Fruit fly (Drosophila melanogaster) whole organism, embryonic: ENCODE measurements around the gene Oatp74D.

Experiments
- CG10267 ChIP-seq: fragments of 200-800 bp; sonication (Bioruptor generic); optimal IDR thresholded peaks from 2 replicates; lab custom pipeline; 2018; ENCODE audit warnings: missing biosample characterization, mild to moderate bottlenecking, missing genetic modification characterization, moderate library complexity
- CG12391 ChIP-seq: fragments of 200-800 bp; sonication (Bioruptor generic); optimal IDR thresholded peaks from 3 replicates; lab custom pipeline; 2018; ENCODE audit warnings: missing biosample characterization, mild to moderate bottlenecking, missing genetic modification characterization, moderate library complexity
- CG1603 ChIP-seq: fragments of 200-800 bp; sonication (Bioruptor generic); optimal IDR thresholded peaks from 2 replicates; lab custom pipeline; 2019; ENCODE audit warnings: missing biosample characterization, mild to moderate bottlenecking, missing genetic modification characterization, moderate library complexity
- CG16779 ChIP-seq: fragments of 200-800 bp; sonication (Bioruptor generic); IDR thresholded peaks from 2 replicates; pipeline ENCODE4 v1.3.6; 2022; ENCODE audit warnings: missing biosample characterization, missing genetic modification characterization
- CG17328 ChIP-seq: fragments of 200-800 bp; sonication (Bioruptor generic); IDR thresholded peaks from 2 replicates; pipeline ENCODE4 v1.3.6; 2022; ENCODE audit warnings: missing biosample characterization, missing genetic modification characterization
- CG17359 ChIP-seq: fragments of 200-800 bp; sonication (Bioruptor generic); optimal IDR thresholded peaks from 3 replicates; lab custom pipeline; 2018; ENCODE audit warnings: missing biosample characterization, mild to moderate bottlenecking, missing genetic modification characterization, moderate library complexity
- CG17361 ChIP-seq: fragments of 200-800 bp; sonication (Bioruptor generic); IDR thresholded peaks from 3 replicates; pipeline ENCODE4 v1.3.6; 2022; ENCODE audit warnings: missing biosample characterization, missing genetic modification characterization
- CG17829 ChIP-seq: fragments of 200-800 bp; optimal IDR thresholded peaks from 2 replicates; lab custom pipeline; 2019; ENCODE audit warnings: missing biosample characterization, mild to moderate bottlenecking, missing genetic modification characterization, moderate library complexity
- CG2712 ChIP-seq: fragments of 200-800 bp; optimal IDR thresholded peaks from 3 replicates; lab custom pipeline; 2019; ENCODE audit warnings: missing biosample characterization, mild to moderate bottlenecking, missing genetic modification characterization, moderate library complexity
- CG30403 ChIP-seq: fragments of 200-800 bp; sonication (Bioruptor generic); optimal IDR thresholded peaks from 3 replicates; lab custom pipeline; 2016; ENCODE audit warnings: missing biosample characterization, missing genetic modification characterization
- CG4854 ChIP-seq: fragments of 200-800 bp; sonication (Bioruptor generic); optimal IDR thresholded peaks from 2 replicates; lab custom pipeline; 2016; ENCODE audit warnings: missing biosample characterization, missing genetic modification characterization, inconsistent platforms
- CG6272 ChIP-seq: fragments of 200-800 bp; sonication (Bioruptor generic); IDR thresholded peaks from 2 replicates; pipeline ENCODE4 v1.3.6; 2022; ENCODE audit warnings: missing biosample characterization, missing genetic modification characterization
- CG7271 ChIP-seq: fragments of 200-800 bp; sonication (Bioruptor generic); optimal IDR thresholded peaks from 2 replicates; lab custom pipeline; 2018; ENCODE audit warnings: missing biosample characterization, mild to moderate bottlenecking, missing genetic modification characterization, moderate library complexity
- CG7839 ChIP-seq: fragments of 200-800 bp; sonication (Bioruptor generic); optimal IDR thresholded peaks from 3 replicates; lab custom pipeline; 2018; ENCODE audit warnings: missing biosample characterization, mild to moderate bottlenecking, missing genetic modification characterization, moderate library complexity
- CG7987 ChIP-seq: fragments of 200-800 bp; sonication (Bioruptor generic); optimal IDR thresholded peaks from 2 replicates; lab custom pipeline; 2018; ENCODE audit warnings: missing biosample characterization, mild to moderate bottlenecking, missing genetic modification characterization, moderate library complexity
- CG8281 ChIP-seq: fragments of 200-800 bp; sonication (Bioruptor generic); optimal IDR thresholded peaks from 2 replicates; lab custom pipeline; 2018; ENCODE audit warnings: missing biosample characterization, mild to moderate bottlenecking, missing genetic modification characterization, moderate library complexity
- CG9932 ChIP-seq: fragments of 200-800 bp; sonication (Bioruptor generic); IDR thresholded peaks from 2 replicates; pipeline ENCODE4 v1.3.6; 2022; ENCODE audit warnings: missing biosample characterization, missing genetic modification characterization
- CHES-1-like ChIP-seq: fragments of 200-800 bp; sonication (Bioruptor generic); optimal IDR thresholded peaks from 2 replicates; lab custom pipeline; 2016; ENCODE audit warnings: missing biosample characterization, missing genetic modification characterization
- H15 ChIP-seq: fragments of 200-800 bp; sonication (Bioruptor generic); IDR thresholded peaks from 3 replicates; pipeline ENCODE4 v1.3.6; 2022; ENCODE audit warnings: missing biosample characterization, missing genetic modification characterization
- MTF-1 ChIP-seq: fragments of 200-800 bp; sonication (Bioruptor generic); optimal IDR thresholded peaks from 2 replicates; lab custom pipeline; 2018; ENCODE audit warnings: missing biosample characterization, mild to moderate bottlenecking, missing genetic modification characterization, borderline replicate concordance
- Mrtf ChIP-seq: fragments of 200-800 bp; sonication (Bioruptor generic); IDR thresholded peaks from 3 replicates; pipeline ENCODE4 v1.3.6; 2022; ENCODE audit warnings: missing biosample characterization, missing genetic modification characterization
- Nf-YC ChIP-seq: fragments of 200-800 bp; optimal IDR thresholded peaks from 3 replicates; lab custom pipeline; 2019; ENCODE audit warnings: missing biosample characterization, mild to moderate bottlenecking, missing genetic modification characterization, moderate library complexity
- Opbp ChIP-seq: fragments of 200-800 bp; sonication (Bioruptor generic); IDR thresholded peaks from 3 replicates; pipeline ENCODE4 v1.3.6; 2022; ENCODE audit warnings: missing biosample characterization, missing genetic modification characterization; ENCODE audit not compliant: partially characterized antibody
- Side ChIP-seq: fragments of 200-800 bp; sonication (Bioruptor generic); optimal IDR thresholded peaks from 2 replicates; lab custom pipeline; 2016; ENCODE audit warnings: missing biosample characterization, missing genetic modification characterization
- Spps ChIP-seq: fragments of 200-800 bp; sonication (Bioruptor generic); optimal IDR thresholded peaks from 2 replicates; lab custom pipeline; 2018; ENCODE audit warnings: missing biosample characterization, mild to moderate bottlenecking, missing genetic modification characterization
- ara ChIP-seq: fragments of 200-800 bp; sonication (Bioruptor generic); IDR thresholded peaks from 2 replicates; pipeline ENCODE4 v1.3.6; 2022; ENCODE audit warnings: missing biosample characterization, missing genetic modification characterization
- az2 ChIP-seq: fragments of 200-800 bp; sonication (Bioruptor generic); optimal IDR thresholded peaks from 3 replicates; lab custom pipeline; 2016; ENCODE audit warnings: missing biosample characterization, missing genetic modification characterization
- chinmo ChIP-seq: fragments of 200-800 bp; sonication (Bioruptor generic); IDR thresholded peaks from 4 replicates; pipeline ENCODE4 v1.3.6; 2022; ENCODE audit warnings: missing biosample characterization, missing genetic modification characterization; ENCODE audit not compliant: partially characterized antibody
- corto ChIP-seq: fragments of 200-800 bp; sonication (Bioruptor generic); optimal IDR thresholded peaks from 2 replicates; lab custom pipeline; 2016; ENCODE audit warnings: missing biosample characterization, mild to moderate bottlenecking, missing genetic modification characterization, moderate library complexity
- gfzf ChIP-seq: fragments of 200-800 bp; sonication (Bioruptor generic); optimal IDR thresholded peaks from 2 replicates; lab custom pipeline; 2016; ENCODE audit warnings: missing biosample characterization, mild to moderate bottlenecking, missing genetic modification characterization, moderate library complexity
- grau ChIP-seq: fragments of 200-800 bp; optimal IDR thresholded peaks from 3 replicates; lab custom pipeline; 2019; ENCODE audit warnings: missing biosample characterization, mild to moderate bottlenecking, missing genetic modification characterization, moderate library complexity
- grn ChIP-seq: fragments of 200-800 bp; sonication (Bioruptor generic); optimal IDR thresholded peaks from 3 replicates; lab custom pipeline; 2017; ENCODE audit warnings: missing biosample characterization, missing genetic modification characterization
- hbn ChIP-seq: fragments of 200-800 bp; sonication (Bioruptor generic); IDR thresholded peaks from 2 replicates; pipeline ENCODE4 v1.3.6; 2022; ENCODE audit warnings: missing biosample characterization, missing genetic modification characterization; ENCODE audit not compliant: partially characterized antibody
- her ChIP-seq: fragments of 200-800 bp; sonication (Bioruptor generic); optimal IDR thresholded peaks from 2 replicates; lab custom pipeline; 2016; ENCODE audit warnings: missing biosample characterization, missing genetic modification characterization
- insv ChIP-seq, 2 experiments: fragments of 200-800 bp; sonication (Bioruptor generic); optimal IDR thresholded peaks; 3 replicates each; lab custom pipeline; 2016 to 2018; ENCODE audit warnings: missing biosample characterization in 2 of 2, missing genetic modification characterization in 2 of 2
- jumu ChIP-seq: fragments of 200-800 bp; sonication (Bioruptor generic); optimal IDR thresholded peaks from 3 replicates; lab custom pipeline; 2016; ENCODE audit warnings: missing biosample characterization, missing genetic modification characterization
- kay ChIP-seq: fragments of 200-800 bp; sonication (Bioruptor generic); optimal IDR thresholded peaks from 2 replicates; lab custom pipeline; 2016; ENCODE audit warnings: missing biosample characterization, missing genetic modification characterization
- pho ChIP-seq: fragments of 200-800 bp; sonication (Bioruptor generic); optimal IDR thresholded peaks from 2 replicates; lab custom pipeline; 2016; ENCODE audit warnings: missing biosample characterization, missing genetic modification characterization
- pros ChIP-seq: fragments of 200-800 bp; sonication (Bioruptor generic); optimal IDR thresholded peaks from 3 replicates; lab custom pipeline; 2019; ENCODE audit warnings: missing biosample characterization, mild to moderate bottlenecking, missing genetic modification characterization, moderate library complexity
- ranshi ChIP-seq: fragments of 200-800 bp; sonication (Bioruptor generic); IDR thresholded peaks from 2 replicates; pipeline ENCODE4 v1.3.6; 2022; ENCODE audit warnings: missing biosample characterization, missing genetic modification characterization
- row ChIP-seq: fragments of 200-800 bp; sonication (Bioruptor generic); IDR thresholded peaks from 3 replicates; pipeline ENCODE4 v1.3.6; 2022; ENCODE audit warnings: missing biosample characterization, missing genetic modification characterization
- sc ChIP-seq, 3 experiments: fragments of >200 bp in 2 of 3; fragments of 200-800 bp in 1 of 3; sonication (Bioruptor generic) in 1 of 3; optimal IDR thresholded peaks; 2 replicates in 2 of 3; 3 replicates in 1 of 3; lab custom pipeline; 2017; ENCODE audit warnings: mild to moderate bottlenecking in 1 of 3, missing biosample characterization in 1 of 3, missing genetic modification characterization in 1 of 3, missing genetic modification reagents in 1 of 3
- sens ChIP-seq: fragments of 200-800 bp; sonication (Bioruptor generic); peaks from one replicate; lab custom pipeline; 2016; ENCODE audit warnings: missing biosample characterization, missing genetic modification characterization
- shn ChIP-seq: fragments of 200-800 bp; sonication (Bioruptor generic); optimal IDR thresholded peaks from 3 replicates; lab custom pipeline; 2016; ENCODE audit warnings: missing biosample characterization, missing genetic modification characterization
- slbo ChIP-seq: fragments of 200-800 bp; sonication (Bioruptor generic); IDR thresholded peaks from 2 replicates; pipeline ENCODE4 v1.3.6; 2022; ENCODE audit warnings: missing biosample characterization, missing genetic modification characterization
- tio ChIP-seq: fragments of 200-800 bp; sonication (Bioruptor generic); optimal IDR thresholded peaks from 2 replicates; lab custom pipeline; 2017; ENCODE audit warnings: missing biosample characterization, missing genetic modification characterization, inconsistent platforms
- trem ChIP-seq: fragments of 200-800 bp; optimal IDR thresholded peaks from 3 replicates; lab custom pipeline; 2019; ENCODE audit warnings: missing biosample characterization, mild to moderate bottlenecking, missing genetic modification characterization, moderate library complexity
- vnd ChIP-seq: fragments of 200-800 bp; sonication (Bioruptor generic); IDR thresholded peaks from 3 replicates; pipeline ENCODE4 v1.3.6; 2022; ENCODE audit warnings: missing biosample characterization, missing genetic modification characterization; ENCODE audit not compliant: partially characterized antibody
- zen ChIP-seq: fragments of 200-800 bp; sonication (Bioruptor generic); optimal IDR thresholded peaks from 3 replicates; lab custom pipeline; 2018; ENCODE audit warnings: missing biosample characterization, mild to moderate bottlenecking, missing genetic modification characterization, moderate library complexity

The Oatp74D gene

DNA sequence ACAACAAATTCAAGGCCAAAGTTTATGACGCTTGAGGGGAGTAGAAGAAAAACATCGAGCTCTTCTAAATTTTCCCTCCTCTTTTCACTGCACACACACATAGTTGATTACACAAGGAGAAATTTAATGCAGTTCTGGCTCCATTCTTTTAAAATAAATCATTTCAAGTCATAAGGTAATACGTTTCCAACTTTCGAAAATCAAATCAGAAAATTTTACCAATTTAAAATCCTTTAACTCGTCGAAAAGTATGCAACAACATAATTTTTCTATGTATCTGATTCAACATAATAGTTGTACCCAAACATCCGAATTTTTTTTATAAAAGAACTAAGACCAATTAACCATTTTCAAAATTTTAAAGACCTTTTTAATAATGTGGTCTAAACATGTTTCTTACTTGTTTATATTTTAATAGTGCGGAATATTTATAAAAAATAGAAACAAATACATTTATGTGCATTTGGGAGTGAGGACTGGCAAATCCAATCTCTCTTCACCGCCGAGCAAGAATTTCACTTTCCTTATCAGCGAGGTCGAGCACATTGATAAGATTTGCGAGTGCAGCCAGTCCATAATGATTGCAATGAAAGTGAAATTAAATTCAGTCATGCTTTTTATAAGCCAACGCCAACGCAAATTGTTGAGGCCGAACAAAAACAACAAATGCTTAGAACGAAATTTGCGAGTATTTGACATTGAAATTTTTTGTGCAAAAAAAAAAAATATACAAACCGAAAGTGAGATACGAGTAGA, 19.3 kb downstream of the Oatp74D start (continued):
- no peak for TF ChIP-seq sc (optimal IDR thresholded peaks at IDR 0.05; lab: Kevin White, UChicago)
- TF ChIP-seq sc (GFP tag; optimal IDR thresholded peaks at IDR 0.05; lab: Kevin White, UChicago), result no peak
- TF ChIP-seq CHES-1-like, result no peak
- TF ChIP-seq Opbp (GFP tag; lab: Robert Waterston, UW), result no peak
- TF ChIP-seq tio (GFP tag; lab: Kevin White, UChicago), result peak; percentile 23
- TF ChIP-seq CG10267, result no peak
- TF ChIP-seq MTF-1, result no peak
- TF ChIP-seq gfzf (GFP tag; lab: Kevin White, UChicago), result no peak
- no peak for TF ChIP-seq CG4854
- no peak for TF ChIP-seq zen (tag; lab: Kevin White, UChicago)
- no peak for TF ChIP-seq grn (GFP tag; lab: Kevin White, UChicago)
- TF ChIP-seq CG9932 (GFP tag; lab: Robert Waterston, UW), result 0 out of 2 replicates have a peak, but pooled peaks have one; percentile 5
- TF ChIP-seq pros (GFP tag; lab: Kevin White, UChicago), result no peak
- TF ChIP-seq row (GFP tag; lab: Robert Waterston, UW), result peak; percentile 21; the same call in 1 of the 3 replicates
- TF ChIP-seq CG30403, result no peak
- TF ChIP-seq CG8281 (tag; lab: Kevin White, UChicago), result no peak
- no peak for TF ChIP-seq CG7987 (GFP tag; lab: Kevin White, UChicago)
- peak; percentile 25; the same call in 1 of the 2 replicates for TF ChIP-seq slbo (GFP tag; lab: Robert Waterston, UW)
- TF ChIP-seq corto (GFP tag; lab: Kevin White, UChicago), result peak; percentile 42
- no peak for TF ChIP-seq ara
- TF ChIP-seq shn (GFP tag; lab: Kevin White, UChicago), result no peak
- no peak for TF ChIP-seq CG7271 (tag; lab: Kevin White, UChicago)
- TF ChIP-seq Spps (tag; lab: Kevin White, UChicago), result no peak
- no peak for TF ChIP-seq CG1603 (tag; lab: Kevin White, UChicago)
- TF ChIP-seq CG17328 (GFP tag; lab: Robert Waterston, UW), result 0 out of 2 replicates have a peak, but pooled peaks have one; percentile 23
- no peak for TF ChIP-seq pho (GFP tag; lab: Kevin White, UChicago)
- TF ChIP-seq jumu (GFP tag; lab: Kevin White, UChicago), result no peak
- peak; percentile 10 for TF ChIP-seq CG17359 (tag; lab: Kevin White, UChicago)
- no peak for TF ChIP-seq Mrtf
- no peak for TF ChIP-seq hbn (GFP tag; lab: Robert Waterston, UW)
- TF ChIP-seq CG2712 (tag; lab: Kevin White, UChicago), result peak; percentile 17
- 0 out of 4 replicates have a peak, but pooled peaks have one; percentile 21 for TF ChIP-seq chinmo (GFP tag; lab: Robert Waterston, UW)
- TF ChIP-seq vnd (GFP tag; lab: Robert Waterston, UW), result no peak
- no peak for TF ChIP-seq CG16779 (GFP tag; lab: Robert Waterston, UW)
- no peak for TF ChIP-seq H15 (GFP tag; lab: Robert Waterston, UW)
- peak; percentile 5 for TF ChIP-seq az2 (GFP tag; lab: Kevin White, UChicago)
- TF ChIP-seq Side (GFP tag; lab: Kevin White, UChicago), result no peak
- TF ChIP-seq CG7839, result no peak
- peak in 1 of 2 experiments; percentile 15 for TF ChIP-seq insv (GFP tag; optimal IDR thresholded peaks at IDR 0.05; lab: Kevin White, UChicago)
- TF ChIP-seq kay, result no peak
- TF ChIP-seq Nf-YC (tag; lab: Kevin White, UChicago), result no peak
- TF ChIP-seq CG6272 (GFP tag; lab: Robert Waterston, UW), result no peak
- TF ChIP-seq grau (tag; lab: Kevin White, UChicago), result peak; percentile 14
- TF ChIP-seq trem (tag; lab: Kevin White, UChicago), result no peak
- TF ChIP-seq CG12391 (tag; lab: Kevin White, UChicago), result peak; percentile 23
- TF ChIP-seq sens (GFP tag; lab: Kevin White, UChicago), result peak; percentile 67
- no peak for TF ChIP-seq ranshi
- TF ChIP-seq CG17361 (GFP tag; lab: Robert Waterston, UW), result no peak
- no peak for TF ChIP-seq her (GFP tag; lab: Kevin White, UChicago)
- TF ChIP-seq CG17829 (tag; lab: Kevin White, UChicago), result peak; percentile 1
